Fruit fly (Drosophila melanogaster) whole organism, embryonic: ENCODE measurements around the gene upSET.

Experiments
- Ada2b ChIP-seq: fragments of 200-800 bp; sonication (Bioruptor generic); IDR thresholded peaks from 2 replicates; pipeline ENCODE4 v1.3.6; 2022; ENCODE audit warnings: missing biosample characterization, missing genetic modification characterization
- Adf1 ChIP-seq: fragments of 200-800 bp; sonication (Bioruptor generic); IDR thresholded peaks from 2 replicates; pipeline ENCODE4 v1.3.6; 2022; ENCODE audit warnings: missing biosample characterization, missing genetic modification characterization
- CG10274 ChIP-seq: fragments of 200-800 bp; sonication (Bioruptor generic); optimal IDR thresholded peaks from 3 replicates; lab custom pipeline; 2017; ENCODE audit warnings: missing biosample characterization, mild to moderate bottlenecking, missing genetic modification characterization
- CG10431 ChIP-seq: fragments of 200-800 bp; sonication (Bioruptor generic); optimal IDR thresholded peaks from 3 replicates; lab custom pipeline; 2018; ENCODE audit warnings: missing biosample characterization, mild to moderate bottlenecking, missing genetic modification characterization
- CG10654 ChIP-seq: fragments of 200-800 bp; sonication (Bioruptor generic); optimal IDR thresholded peaks from 2 replicates; lab custom pipeline; 2016; ENCODE audit warnings: missing biosample characterization, missing genetic modification characterization
- CG10959 ChIP-seq: fragments of 200-800 bp; sonication (Bioruptor generic); IDR thresholded peaks from 2 replicates; pipeline ENCODE4 v1.3.6; 2022; ENCODE audit warnings: missing biosample characterization, missing genetic modification characterization
- CG11093 ChIP-seq: fragments of 200-800 bp; sonication (Bioruptor generic); IDR thresholded peaks from 3 replicates; pipeline ENCODE4 v1.3.6; 2022; ENCODE audit warnings: missing biosample characterization, missing genetic modification characterization
- CG11398 ChIP-seq: fragments of 200-800 bp; sonication (Bioruptor generic); optimal IDR thresholded peaks from 2 replicates; lab custom pipeline; 2016; ENCODE audit warnings: missing biosample characterization, missing genetic modification characterization
- CG11723 ChIP-seq: fragments of 200-800 bp; sonication (Bioruptor generic); optimal IDR thresholded peaks from 2 replicates; lab custom pipeline; 2017; ENCODE audit warnings: missing biosample characterization, mild to moderate bottlenecking, missing genetic modification characterization
- CG12391 ChIP-seq: fragments of 200-800 bp; sonication (Bioruptor generic); optimal IDR thresholded peaks from 3 replicates; lab custom pipeline; 2018; ENCODE audit warnings: missing biosample characterization, mild to moderate bottlenecking, missing genetic modification characterization, moderate library complexity
- CG15696 ChIP-seq: fragments of 200-800 bp; sonication (Bioruptor generic); optimal IDR thresholded peaks from 2 replicates; lab custom pipeline; 2019; ENCODE audit warnings: missing biosample characterization, mild to moderate bottlenecking, missing genetic modification characterization, moderate library complexity
- CG17829 ChIP-seq: fragments of 200-800 bp; optimal IDR thresholded peaks from 2 replicates; lab custom pipeline; 2019; ENCODE audit warnings: missing biosample characterization, mild to moderate bottlenecking, missing genetic modification characterization, moderate library complexity
- CG2120 ChIP-seq: fragments of 200-800 bp; sonication (Bioruptor generic); optimal IDR thresholded peaks from 3 replicates; lab custom pipeline; 2016; ENCODE audit warnings: missing biosample characterization, missing genetic modification characterization
- CG30020 ChIP-seq: fragments of 200-800 bp; optimal IDR thresholded peaks from 2 replicates; lab custom pipeline; 2019; ENCODE audit warnings: missing biosample characterization, mild to moderate bottlenecking, missing genetic modification characterization, moderate library complexity
- CG31441 ChIP-seq: fragments of 200-800 bp; sonication (Bioruptor generic); IDR thresholded peaks from 2 replicates; pipeline ENCODE4 v1.3.6; 2022; ENCODE audit warnings: missing biosample characterization, missing genetic modification characterization
- CG34376 ChIP-seq: fragments of 200-800 bp; sonication (Bioruptor generic); optimal IDR thresholded peaks from 2 replicates; lab custom pipeline; 2018; ENCODE audit warnings: missing biosample characterization, mild to moderate bottlenecking, missing genetic modification characterization
- CG3726 ChIP-seq: fragments of 200-800 bp; sonication (Bioruptor generic); IDR thresholded peaks from 3 replicates; pipeline ENCODE4, ENCODE4 v1.3.6; 2022; ENCODE audit warnings: missing biosample characterization, missing genetic modification characterization
- CG3838 ChIP-seq: fragments of 200-800 bp; sonication (Bioruptor generic); optimal IDR thresholded peaks from 3 replicates; lab custom pipeline; 2016; ENCODE audit warnings: missing biosample characterization, missing genetic modification characterization
- CG4820 ChIP-seq: fragments of 200-800 bp; sonication (Bioruptor generic); optimal IDR thresholded peaks from 3 replicates; lab custom pipeline; 2016; ENCODE audit warnings: missing biosample characterization, missing genetic modification characterization
- CG6654 ChIP-seq: fragments of 200-800 bp; sonication (Bioruptor generic); optimal IDR thresholded peaks from 2 replicates; lab custom pipeline; 2017; ENCODE audit warnings: missing biosample characterization, mild to moderate bottlenecking, missing genetic modification characterization
- D ChIP-seq, 2 experiments: fragments of 200-800 bp in 1 of 2; fragments of >200 bp in 1 of 2; sonication (Bioruptor generic) in 1 of 2; optimal IDR thresholded peaks; 2 replicates in 1 of 2; 3 replicates in 1 of 2; lab custom pipeline; 2017; ENCODE audit warnings: mild to moderate bottlenecking in 1 of 2, missing biosample characterization in 1 of 2, missing genetic modification characterization in 1 of 2, missing genetic modification reagents in 1 of 2
- Dfd ChIP-seq, 2 experiments: fragments of >200 bp; optimal IDR thresholded peaks; 2 replicates each; lab custom pipeline; 2017; ENCODE audit warnings: missing biosample characterization in 2 of 2, missing genetic modification characterization in 2 of 2
- Dll ChIP-seq: fragments of 200-800 bp; sonication (Bioruptor generic); IDR thresholded peaks from 4 replicates; pipeline ENCODE4 v1.3.6; 2022; ENCODE audit warnings: missing biosample characterization, missing genetic modification characterization; ENCODE audit not compliant: partially characterized antibody
- Dref ChIP-seq: fragments of 200-800 bp; sonication (Bioruptor generic); IDR thresholded peaks from 2 replicates; pipeline ENCODE4 v1.3.6; 2022; ENCODE audit warnings: missing biosample characterization, missing genetic modification characterization
- Fer2 ChIP-seq: fragments of 200-800 bp; sonication (Bioruptor generic); optimal IDR thresholded peaks from 2 replicates; lab custom pipeline; 2018; ENCODE audit warnings: missing biosample characterization, mild to moderate bottlenecking, missing genetic modification characterization, moderate library complexity
- HmgZ ChIP-seq: fragments of 200-800 bp; sonication (Bioruptor generic); optimal IDR thresholded peaks from 2 replicates; lab custom pipeline; 2018; ENCODE audit warnings: missing biosample characterization, mild to moderate bottlenecking, missing genetic modification characterization
- Lpt ChIP-seq: fragments of >200 bp; optimal IDR thresholded peaks from 2 replicates; lab custom pipeline; 2018; ENCODE audit warnings: missing biosample characterization, missing genetic modification characterization
- Mad ChIP-seq: fragments of 200-800 bp; sonication (Bioruptor generic); optimal IDR thresholded peaks from 2 replicates; lab custom pipeline; 2016; ENCODE audit warnings: missing biosample characterization, missing genetic modification characterization
- NC2β ChIP-seq: fragments of 200-800 bp; sonication (Bioruptor generic); optimal IDR thresholded peaks from 2 replicates; lab custom pipeline; 2016; ENCODE audit warnings: missing biosample characterization, missing genetic modification characterization
- PHDP ChIP-seq: fragments of 200-800 bp; sonication (Bioruptor generic); optimal IDR thresholded peaks from 3 replicates; lab custom pipeline; 2018; ENCODE audit warnings: missing biosample characterization, mild to moderate bottlenecking, missing genetic modification characterization, moderate library complexity
- Pdp1 ChIP-seq, 2 experiments: fragments of 200-800 bp; sonication (Bioruptor generic); optimal IDR thresholded peaks; 3 replicates each; lab custom pipeline; 2016; ENCODE audit warnings: missing biosample characterization in 2 of 2, missing genetic modification characterization in 2 of 2, mild to moderate bottlenecking in 1 of 2, moderate library complexity in 1 of 2
- TFAM ChIP-seq: fragments of 200-800 bp; sonication (Bioruptor generic); optimal IDR thresholded peaks from 2 replicates; lab custom pipeline; 2017; ENCODE audit warnings: missing biosample characterization, missing genetic modification characterization, inconsistent platforms
- Xbp1 ChIP-seq: fragments of 200-800 bp; sonication (Bioruptor generic); optimal IDR thresholded peaks from 3 replicates; lab custom pipeline; 2016; ENCODE audit warnings: missing biosample characterization, mild to moderate bottlenecking, missing genetic modification characterization
- bbx ChIP-seq: fragments of 200-800 bp; sonication (Bioruptor generic); IDR thresholded peaks from 2 replicates; pipeline ENCODE4 v1.3.6; 2022; ENCODE audit warnings: missing biosample characterization, missing genetic modification characterization; ENCODE audit not compliant: partially characterized antibody
- crol ChIP-seq: fragments of 200-800 bp; sonication (Bioruptor generic); IDR thresholded peaks from 2 replicates; pipeline ENCODE4 v1.3.6; 2022; ENCODE audit warnings: missing biosample characterization, missing genetic modification characterization
- dmrt99B ChIP-seq: fragments of 200-800 bp; sonication (Bioruptor generic); optimal IDR thresholded peaks from 2 replicates; lab custom pipeline; 2018; ENCODE audit warnings: missing biosample characterization, mild to moderate bottlenecking, missing genetic modification characterization, moderate library complexity
- eyg ChIP-seq: fragments of 200-800 bp; sonication (Bioruptor generic); optimal IDR thresholded peaks from 3 replicates; lab custom pipeline; 2016; ENCODE audit warnings: missing biosample characterization, missing genetic modification characterization
- fd64A ChIP-seq: fragments of 200-800 bp; sonication (Bioruptor generic); optimal IDR thresholded peaks from 3 replicates; lab custom pipeline; 2018; ENCODE audit warnings: missing biosample characterization, mild to moderate bottlenecking, missing genetic modification characterization
- fru ChIP-seq: fragments of >200 bp; optimal IDR thresholded peaks from 2 replicates; lab custom pipeline; 2017
- gro ChIP-seq: fragments of 200-800 bp; sonication (Bioruptor generic); optimal IDR thresholded peaks from 2 replicates; lab custom pipeline; 2016; ENCODE audit warnings: missing biosample characterization, missing genetic modification characterization
- hbn ChIP-seq: fragments of 200-800 bp; sonication (Bioruptor generic); IDR thresholded peaks from 2 replicates; pipeline ENCODE4 v1.3.6; 2022; ENCODE audit warnings: missing biosample characterization, missing genetic modification characterization; ENCODE audit not compliant: partially characterized antibody
- her ChIP-seq: fragments of 200-800 bp; sonication (Bioruptor generic); optimal IDR thresholded peaks from 2 replicates; lab custom pipeline; 2016; ENCODE audit warnings: missing biosample characterization, missing genetic modification characterization
- kah ChIP-seq: fragments of 200-800 bp; sonication (Bioruptor generic); optimal IDR thresholded peaks from 2 replicates; lab custom pipeline; 2018; ENCODE audit warnings: missing biosample characterization, mild to moderate bottlenecking, missing genetic modification characterization
- maf-S ChIP-seq: fragments of 200-800 bp; sonication (Bioruptor generic); optimal IDR thresholded peaks from 2 replicates; lab custom pipeline; 2016; ENCODE audit warnings: missing biosample characterization, missing genetic modification characterization
- mirr ChIP-seq: fragments of 200-800 bp; sonication (Bioruptor generic); optimal IDR thresholded peaks from 3 replicates; lab custom pipeline; 2018; ENCODE audit warnings: missing biosample characterization, mild to moderate bottlenecking, missing genetic modification characterization
- peb ChIP-seq: fragments of 200-800 bp; sonication (Bioruptor generic); IDR thresholded peaks from 2 replicates; pipeline ENCODE4 v1.3.6; 2022; ENCODE audit warnings: missing biosample characterization, missing genetic modification characterization
- pros ChIP-seq: fragments of 200-800 bp; sonication (Bioruptor generic); optimal IDR thresholded peaks from 3 replicates; lab custom pipeline; 2019; ENCODE audit warnings: missing biosample characterization, mild to moderate bottlenecking, missing genetic modification characterization, moderate library complexity
- pzg ChIP-seq: fragments of 200-800 bp; sonication (Bioruptor generic); optimal IDR thresholded peaks from 3 replicates; lab custom pipeline; 2018; ENCODE audit warnings: missing biosample characterization, mild to moderate bottlenecking, missing genetic modification characterization, moderate library complexity
- rib ChIP-seq: fragments of 200-800 bp; sonication (Bioruptor generic); IDR thresholded peaks from 2 replicates; pipeline ENCODE4 v1.3.6; 2022; ENCODE audit warnings: missing biosample characterization, missing genetic modification characterization
- wdn ChIP-seq: fragments of 200-800 bp; sonication (Bioruptor generic); IDR thresholded peaks from 2 replicates; pipeline ENCODE4 v1.3.6; 2022; ENCODE audit warnings: missing biosample characterization, missing genetic modification characterization

The upSET gene

dm6 chr3L:14053073-14053643, 51.2 kb downstream of the upSET start, which contains the start of the genes CG13484 and Frl (continued):
- TF ChIP-seq HmgZ (tag; lab: Kevin White, UChicago) (peak; percentile 83), mirr (peak; percentile 32), hbn (GFP tag; lab: Robert Waterston, UW) (no peak), NC2β (GFP tag; lab: Kevin White, UChicago) (peak; percentile 65), PHDP (tag; lab: Kevin White, UChicago) (peak; percentile 61), gro (GFP tag; lab: Kevin White, UChicago) (peak; percentile 26), CG10959 (GFP tag; lab: Robert Waterston, UW) (no peak), pzg (GFP tag; lab: Kevin White, UChicago) (peak; percentile 99), bbx (GFP tag; lab: Robert Waterston, UW) (peak; percentile 52), CG10654 (GFP tag; lab: Kevin White, UChicago) (no peak), eyg (GFP tag; lab: Kevin White, UChicago) (no peak), CG30020 (peak; percentile 35), CG3726 (no peak), wdn (GFP tag; lab: Robert Waterston, UW) (peak; percentile 11; the same call in 1 of the 2 replicates), Adf1 (GFP tag; lab: Robert Waterston, UW) (0 out of 2 replicates have a peak, but pooled peaks have one; percentile 9), maf-S (GFP tag; lab: Kevin White, UChicago) (no peak), CG17829 (peak; percentile 63), crol (GFP tag; lab: Robert Waterston, UW) (peak; percentile 33; the same call in 1 of the 2 replicates), TFAM (GFP tag; lab: Kevin White, UChicago) (no peak), fd64A (GFP tag; lab: Kevin White, UChicago) (no peak), CG3838 (GFP tag; lab: Kevin White, UChicago) (no peak), rib (no peak), CG11723 (GFP tag; lab: Kevin White, UChicago) (no peak), peb (GFP tag; lab: Robert Waterston, UW) (no peak; the same call in 1 of the 2 replicates), pros (GFP tag; lab: Kevin White, UChicago) (peak; percentile 4), CG11093 (GFP tag; lab: Robert Waterston, UW) (no peak), kah (GFP tag; lab: Kevin White, UChicago) (no peak), CG6654 (GFP tag; lab: Kevin White, UChicago) (no peak), CG34376 (GFP tag; lab: Kevin White, UChicago) (peak; percentile 48), Dfd (GFP tag; optimal IDR thresholded peaks at IDR 0.05; lab: Kevin White, UChicago) (no peak), Ada2b (GFP tag; lab: Robert Waterston, UW) (no peak), CG10274 (GFP tag; lab: Kevin White, UChicago) (no peak), Dref (no peak; the same call in 1 of the 2 replicates), Mad (GFP tag; lab: Kevin White, UChicago) (peak; percentile 59), CG15696 (tag; lab: Kevin White, UChicago) (peak; percentile 4), CG12391 (tag; lab: Kevin White, UChicago) (peak; percentile 26), Dll (GFP tag; lab: Robert Waterston, UW) (peak; percentile 49; the same call in 1 of the 4 replicates), Fer2 (no peak), CG31441 (peak; percentile 90), CG11398 (peak; percentile 35), CG4820 (GFP tag; lab: Kevin White, UChicago) (no peak), Pdp1 (GFP tag; optimal IDR thresholded peaks at IDR 0.05; lab: Kevin White, UChicago) (peak in 1 of 2 experiments; percentile 71), Xbp1 (GFP tag; lab: Kevin White, UChicago) (peak; percentile 23), CG10431 (GFP tag; lab: Kevin White, UChicago) (no peak), CG2120 (GFP tag; lab: Kevin White, UChicago) (peak; percentile 20), Lpt (no peak), her (peak; percentile 31), fru (lab: Kevin White, UChicago) (no peak), dmrt99B (no peak), D (optimal IDR thresholded peaks at IDR 0.05; lab: Kevin White, UChicago) (peak; percentile 98), D (GFP tag; optimal IDR thresholded peaks at IDR 0.05; lab: Kevin White, UChicago) (no peak)
